Worm (Caenorhabditis elegans): ENCODE data around the gene lgc-36.

Gene lgc-36

ce11 chrV:11231177-11231576, 27.6 kb downstream of the lgc-36 start:
- TF ChIP-seq mab-9 (GFP tag; IDR thresholded peaks at IDR 0.05), result no peak
- TF ChIP-seq efl-1 (optimal IDR thresholded peaks at IDR 0.05), result no peak
- TF ChIP-seq efl-1 (GFP tag; optimal IDR thresholded peaks at IDR 0.05 in 1 of 2), result peak in 1 of 2 experiments; percentile 2
- peak; percentile 80 for TF ChIP-seq blmp-1 (tag; optimal IDR thresholded peaks at IDR 0.05)

- TF ChIP-seq alr-1 (tag; optimal IDR thresholded peaks at IDR 0.05; ENCODE audit: borderline replicate concordance) (no peak), isw-1 (GFP tag; IDR thresholded peaks at IDR 0.05) (peak; percentile 85), nhr-85 (tag) (peak; percentile 90), lin-14 (GFP tag; optimal IDR thresholded peaks at IDR 0.05) (peak; percentile 97), ceh-8 (GFP tag; optimal IDR thresholded peaks at IDR 0.05) (no peak), nhr-77 (tag; optimal IDR thresholded peaks at IDR 0.05) (peak; percentile 48), unc-62 (GFP tag; optimal IDR thresholded peaks at IDR 0.05) (no peak), dsc-1 (tag; optimal IDR thresholded peaks at IDR 0.05) (peak; percentile 66), C16A3.4 (tag; optimal IDR thresholded peaks at IDR 0.05) (peak; percentile 80), snpc-4 (tag; optimal IDR thresholded peaks at IDR 0.05) (peak; percentile 72), sup-37 (GFP tag; optimal IDR thresholded peaks at IDR 0.05) (no peak), nhr-20 (tag; optimal IDR thresholded peaks at IDR 0.05) (peak; percentile 90), nhr-19 (GFP tag; conservative IDR thresholded peaks at IDR 0.05) (peak; percentile 83), unc-86 (tag; optimal IDR thresholded peaks at IDR 0.05) (peak; percentile 80), swsn-7 (tag; optimal IDR thresholded peaks at IDR 0.05) (peak; percentile 83), zip-4 (GFP tag; optimal IDR thresholded peaks at IDR 0.05) (peak; percentile 25), nhr-12 (tag; optimal IDR thresholded peaks at IDR 0.05) (no peak), unc-130 (tag; optimal IDR thresholded peaks at IDR 0.05) (peak; percentile 87), mdl-1 (tag; optimal IDR thresholded peaks at IDR 0.05) (peak in 1 of 2 experiments; percentile 78), pqm-1 (tag; optimal IDR thresholded peaks at IDR 0.05) (no peak), blmp-1 (tag; optimal IDR thresholded peaks at IDR 0.05) (peak; percentile 92), ztf-4 (tag; optimal IDR thresholded peaks at IDR 0.05) (peak; percentile 75), efl-1 (optimal IDR thresholded peaks at IDR 0.05) (peak; percentile 81 to 89), efl-1 (GFP tag; optimal IDR thresholded peaks at IDR 0.05 in 1 of 2) (peak; percentile 68 to 97), ceh-88 (GFP tag; IDR thresholded peaks at IDR 0.05) (peak; percentile 40; the same call in 1 of the 2 replicates), fkh-4 (tag; optimal IDR thresholded peaks at IDR 0.05; ENCODE audit: borderline replicate concordance) (no peak), lsy-2 (tag; optimal IDR thresholded peaks at IDR 0.05) (peak; percentile 84 to 85), dpl-1 (GFP tag; optimal IDR thresholded peaks at IDR 0.05) (peak; percentile 41 to 75 (median 69)), ceh-90 (tag; optimal IDR thresholded peaks at IDR 0.05) (no peak), elt-2 (tag; optimal IDR thresholded peaks at IDR 0.05) (peak; percentile 56), hpl-2 (GFP tag; optimal IDR thresholded peaks at IDR 0.05) (peak; percentile 45), snu-23 (GFP tag; optimal IDR thresholded peaks at IDR 0.05) (peak; percentile 91), skn-1 (tag; optimal IDR thresholded peaks at IDR 0.05) (peak; percentile 70), nhr-76 (tag; optimal IDR thresholded peaks at IDR 0.05) (no peak), hlh-4 (tag; optimal IDR thresholded peaks at IDR 0.05) (no peak), C04F5.9 (tag; optimal IDR thresholded peaks at IDR 0.05) (peak; percentile 9), lin-35 (GFP tag; optimal IDR thresholded peaks at IDR 0.05) (peak; percentile 79 to 88), lin-15B (tag; optimal IDR thresholded peaks at IDR 0.05) (peak; percentile 53), unc-30 (tag; optimal IDR thresholded peaks at IDR 0.05) (no peak), nhr-47 (tag; optimal IDR thresholded peaks at IDR 0.05) (peak; percentile 88), egl-13 (tag; optimal IDR thresholded peaks at IDR 0.05) (peak; percentile 39), zag-1 (tag; optimal IDR thresholded peaks at IDR 0.05) (no peak), mep-1 (tag; optimal IDR thresholded peaks at IDR 0.05) (peak; percentile 93), pax-3 (tag; optimal IDR thresholded peaks at IDR 0.05) (peak; percentile 61), rnt-1 (tag; optimal IDR thresholded peaks at IDR 0.05) (peak; percentile 84), xbp-1 (tag; optimal IDR thresholded peaks at IDR 0.05) (peak; percentile 75), lin-13 (GFP tag; optimal IDR thresholded peaks at IDR 0.05) (peak; percentile 68), ets-5 (GFP tag; IDR thresholded peaks at IDR 0.05) (no peak), nhr-237 (tag; optimal IDR thresholded peaks at IDR 0.05) (peak; percentile 39), nhr-71 (tag; optimal IDR thresholded peaks at IDR 0.05) (peak; percentile 91)
These were observed 30.1 kb downstream of the lgc-36 start, which contains the start of gene pqn-70 for ce11 chrV:11228653-11229173. Gene pqn-70 (minus strand): TSS chrV:11228703.

Data from whole organism, L1 larva.